Fruit fly (Drosophila melanogaster): Measurements from ENCODE around the gene CycT.

The CycT gene

DNA sequence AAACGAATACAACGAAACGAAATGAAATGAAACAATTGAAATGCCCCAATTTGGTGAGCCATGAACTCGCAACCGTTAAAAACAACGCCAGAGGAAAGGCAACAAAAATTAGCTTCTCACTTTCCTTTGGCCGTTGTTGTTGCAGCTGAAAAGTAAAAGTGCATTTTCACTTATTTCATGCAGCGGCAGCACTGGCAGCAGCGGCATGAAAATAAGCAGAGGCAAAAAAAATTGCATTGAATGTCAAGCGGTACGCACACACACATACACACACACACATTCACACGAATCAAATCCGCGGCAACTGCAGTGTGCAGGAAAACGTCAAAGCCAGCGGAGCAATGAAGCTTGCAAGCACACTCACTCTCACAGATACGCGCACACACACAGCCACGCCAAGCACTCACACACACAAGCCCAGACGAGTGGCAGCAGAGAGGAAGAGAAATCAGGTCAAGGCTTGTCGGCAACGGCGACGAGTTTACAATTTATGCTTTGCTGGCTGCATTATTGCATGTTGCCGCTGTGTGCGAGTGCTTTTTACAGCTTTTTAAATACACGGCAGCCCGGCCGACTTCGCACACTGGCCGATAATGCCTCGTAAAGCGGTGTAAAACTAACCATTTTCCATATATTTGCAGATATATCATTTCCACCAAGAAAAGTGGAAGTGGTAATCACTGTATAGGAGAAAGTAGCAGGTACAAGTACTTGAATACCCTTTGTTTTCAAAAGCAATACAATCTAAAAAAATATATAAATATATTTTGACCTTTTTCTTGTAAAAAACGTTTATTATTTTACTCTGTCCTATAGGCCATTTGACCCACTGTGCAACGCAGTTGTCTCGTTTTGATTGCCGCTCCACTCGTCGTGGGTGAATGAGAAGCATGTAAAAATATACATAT is 9.0 kb upstream of the CycT start (continued):
- TF ChIP-seq CG11247 (GFP tag; IDR thresholded peaks at IDR 0.05) = no peak
- peak; percentile 23 for TF ChIP-seq CG31388 (GFP tag; optimal IDR thresholded peaks at IDR 0.05)
- TF ChIP-seq sug (tag; optimal IDR thresholded peaks at IDR 0.05) = peak; percentile 52
- TF ChIP-seq CG10147 (GFP tag; optimal IDR thresholded peaks at IDR 0.05) = peak; percentile 38
- peak; percentile 67 for TF ChIP-seq CG8359 (GFP tag; optimal IDR thresholded peaks at IDR 0.05; ENCODE audit: borderline replicate concordance)
- TF ChIP-seq CG43689 (GFP tag; IDR thresholded peaks at IDR 0.05) = peak; percentile 58
- TF ChIP-seq Bgb (GFP tag; IDR thresholded peaks at IDR 0.05; ENCODE audit: partially characterized antibody) = no peak
- TF ChIP-seq D (optimal IDR thresholded peaks at IDR 0.05) = no peak
- TF ChIP-seq D (GFP tag; optimal IDR thresholded peaks at IDR 0.05) = peak; percentile 86
- no peak for TF ChIP-seq gfzf (GFP tag; optimal IDR thresholded peaks at IDR 0.05)
- peak; percentile 62 for TF ChIP-seq Dek (tag; optimal IDR thresholded peaks at IDR 0.05)
- no peak for TF ChIP-seq CG12744 (GFP tag; optimal IDR thresholded peaks at IDR 0.05)
- peak; percentile 62 for TF ChIP-seq nom (GFP tag; optimal IDR thresholded peaks at IDR 0.05)
- TF ChIP-seq Spps (tag; optimal IDR thresholded peaks at IDR 0.05) = no peak
- TF ChIP-seq Atf6 (GFP tag; IDR thresholded peaks at IDR 0.05) = peak; percentile 33; the same call in 1 of the 2 replicates
- no peak for TF ChIP-seq disco-r (GFP tag; optimal IDR thresholded peaks at IDR 0.05)
- TF ChIP-seq CG11456 (GFP tag; IDR thresholded peaks at IDR 0.05) = no peak
- no peak for TF ChIP-seq CG9797 (GFP tag; optimal IDR thresholded peaks at IDR 0.05)
- TF ChIP-seq esg (GFP tag; conservative IDR thresholded peaks at IDR 0.05) = peak; percentile 78
- peak in 1 of 3 experiments; percentile 38 for TF ChIP-seq lola (GFP tag; optimal IDR thresholded peaks at IDR 0.05)
- peak; percentile 69 to 97 for TF ChIP-seq Eip74EF (GFP tag; optimal IDR thresholded peaks at IDR 0.05)
- peak; percentile 59 for TF ChIP-seq CG6813 (GFP tag; optimal IDR thresholded peaks at IDR 0.05)
- no peak for TF ChIP-seq fru (optimal IDR thresholded peaks at IDR 0.05)
- peak; percentile 12 for TF ChIP-seq CG17186 (GFP tag; optimal IDR thresholded peaks at IDR 0.05)
- TF ChIP-seq Hmr (GFP tag; optimal IDR thresholded peaks at IDR 0.05) = peak; percentile 41
- peak; percentile 54 for TF ChIP-seq Jarid2 (GFP tag; optimal IDR thresholded peaks at IDR 0.05)
- no peak for TF ChIP-seq cas (GFP tag; IDR thresholded peaks at IDR 0.05)
- no peak for TF ChIP-seq Dfd (GFP tag; optimal IDR thresholded peaks at IDR 0.05)
- peak; percentile 20 for TF ChIP-seq CG16815 (GFP tag; optimal IDR thresholded peaks at IDR 0.05)
- no peak for TF ChIP-seq D19B (GFP tag; optimal IDR thresholded peaks at IDR 0.05)
- TF ChIP-seq CG18262 (tag; optimal IDR thresholded peaks at IDR 0.05) = peak; percentile 90
- TF ChIP-seq wdn (GFP tag; IDR thresholded peaks at IDR 0.05) = no peak
- TF ChIP-seq CG2712 (tag; optimal IDR thresholded peaks at IDR 0.05) = peak; percentile 83
- no peak for TF ChIP-seq Poxn (GFP tag; IDR thresholded peaks at IDR 0.05)
- no peak for TF ChIP-seq vfl (GFP tag; optimal IDR thresholded peaks at IDR 0.05)
- TF ChIP-seq NfI (GFP tag; optimal IDR thresholded peaks at IDR 0.05) = peak; percentile 66
- TF ChIP-seq knrl (GFP tag; IDR thresholded peaks at IDR 0.05; ENCODE audit: partially characterized antibody) = 0 out of 3 replicates have a peak, but pooled peaks have one; percentile 12
- TF ChIP-seq E2f2 (GFP tag; IDR thresholded peaks at IDR 0.05) = peak; percentile 65
- peak; percentile 61; the same call in 1 of the 2 replicates for TF ChIP-seq CG14014 (GFP tag; IDR thresholded peaks at IDR 0.05)
- TF ChIP-seq al (GFP tag; IDR thresholded peaks at IDR 0.05) = no peak
- no peak for TF ChIP-seq gcm2 (GFP tag; optimal IDR thresholded peaks at IDR 0.05)
- TF ChIP-seq jumu (GFP tag; optimal IDR thresholded peaks at IDR 0.05) = no peak
- peak; percentile 81 for TF ChIP-seq Ptx1 (GFP tag; IDR thresholded peaks at IDR 0.05)
- peak; percentile 40; the same call in 1 of the 2 replicates for TF ChIP-seq CG6272 (GFP tag; IDR thresholded peaks at IDR 0.05)
- no peak for TF ChIP-seq pho (GFP tag; optimal IDR thresholded peaks at IDR 0.05)
- TF ChIP-seq Doc3 (GFP tag; IDR thresholded peaks at IDR 0.05; ENCODE audit: partially characterized antibody) = no peak
- TF ChIP-seq zen (tag; optimal IDR thresholded peaks at IDR 0.05) = peak; percentile 13
- peak; percentile 34 for TF ChIP-seq CTCF (GFP tag; optimal IDR thresholded peaks at IDR 0.05)
- TF ChIP-seq HLH3B (GFP tag; IDR thresholded peaks at IDR 0.05) = peak; percentile 85
